Worm (Caenorhabditis elegans) whole organism, L3 larva: ENCODE results near the gene Y43F8B.7.

ENCODE experiments used
- R02D3.7 ChIP-seq: fragments of 150-350 bp; optimal IDR thresholded peaks from 2 replicates; lab custom pipeline; 2014; ENCODE audit warnings: missing biosample characterization, missing genetic modification characterization
- ZK546.5 ChIP-seq: sonication (generic microtip); optimal IDR thresholded peaks from 2 replicates; lab custom pipeline; 2017; ENCODE audit warnings: missing biosample characterization, missing genetic modification characterization
- aly-2 ChIP-seq: fragments of 150-350 bp; optimal IDR thresholded peaks from 2 replicates; lab custom pipeline; 2014; ENCODE audit warnings: missing biosample characterization, missing genetic modification characterization
- ama-1 ChIP-seq: fragments of 150-350 bp; optimal IDR thresholded peaks from 2 replicates; lab custom pipeline; 2018
- ceh-16 ChIP-seq: sonication (generic microtip); optimal IDR thresholded peaks from 2 replicates; lab custom pipeline; 2017; ENCODE audit warnings: missing biosample characterization, missing genetic modification characterization
- ceh-28 ChIP-seq: fragments of 150-350 bp; optimal IDR thresholded peaks from 2 replicates; lab custom pipeline; 2014; ENCODE audit warnings: missing biosample characterization, missing genetic modification reagents, missing genetic modification characterization
- ceh-82 ChIP-seq: fragments of 150-350 bp; optimal IDR thresholded peaks from 2 replicates; lab custom pipeline; 2014; ENCODE audit warnings: missing biosample characterization, missing genetic modification characterization
- ceh-9 ChIP-seq: sonication (generic microtip); optimal IDR thresholded peaks from 2 replicates; lab custom pipeline; 2018; ENCODE audit warnings: missing biosample characterization, missing genetic modification characterization
- daf-12 ChIP-seq: fragments of 150-350 bp; optimal IDR thresholded peaks from 2 replicates; lab custom pipeline; 2014; ENCODE audit warnings: missing biosample characterization, missing genetic modification reagents, missing genetic modification characterization
- egl-27 ChIP-seq: sonication (generic microtip); optimal IDR thresholded peaks from 4 replicates; lab custom pipeline; 2017; ENCODE audit warnings: missing biosample characterization, missing genetic modification reagents, missing genetic modification characterization
- elt-1 ChIP-seq: fragments of 150-350 bp; optimal IDR thresholded peaks from 2 replicates; lab custom pipeline; 2014; ENCODE audit warnings: missing biosample characterization, missing genetic modification characterization
- elt-2 ChIP-seq: sonication (generic microtip); optimal IDR thresholded peaks from 2 replicates; lab custom pipeline; 2016; ENCODE audit warnings: missing genetic modification reagents, mild to moderate bottlenecking, missing genetic modification characterization, missing compliant biosample characterization
- elt-3 ChIP-seq, 3 experiments: fragments of 150-350 bp in 1 of 3; sonication (generic microtip) in 2 of 3; optimal IDR thresholded peaks; 2 replicates in 2 of 3; 4 replicates in 1 of 3; lab custom pipeline; 2014 to 2017; ENCODE audit warnings: missing biosample characterization in 3 of 3, missing genetic modification characterization in 3 of 3
- eor-1 ChIP-seq, 2 experiments: fragments of 150-350 bp; optimal IDR thresholded peaks; 2 replicates each; lab custom pipeline; 2014 to 2018; ENCODE audit warnings: missing biosample characterization in 2 of 2, missing genetic modification characterization in 2 of 2
- fkh-10 ChIP-seq: sonication (generic microtip); optimal IDR thresholded peaks from 2 replicates; lab custom pipeline; 2017; ENCODE audit warnings: missing biosample characterization, missing genetic modification reagents, missing genetic modification characterization
- fkh-2 ChIP-seq: fragments of 150-350 bp; optimal IDR thresholded peaks from 2 replicates; lab custom pipeline; 2014; ENCODE audit warnings: missing biosample characterization, missing genetic modification reagents, missing genetic modification characterization
- fos-1 ChIP-seq: fragments of 150-350 bp; optimal IDR thresholded peaks from 2 replicates; lab custom pipeline; 2014; ENCODE audit warnings: missing biosample characterization, missing genetic modification characterization
- jun-1 ChIP-seq: fragments of 150-350 bp; optimal IDR thresholded peaks from 2 replicates; lab custom pipeline; 2014; ENCODE audit warnings: missing biosample characterization, missing genetic modification reagents, missing genetic modification characterization
- lin-15B ChIP-seq: fragments of 150-350 bp; optimal IDR thresholded peaks from 2 replicates; lab custom pipeline; 2014; ENCODE audit warnings: missing biosample characterization, missing genetic modification characterization
- lin-39 ChIP-seq: fragments of 150-350 bp; optimal IDR thresholded peaks from 2 replicates; lab custom pipeline; 2018; ENCODE audit warnings: missing biosample characterization, missing genetic modification reagents, missing genetic modification characterization
- lsy-12 ChIP-seq: sonication (generic microtip); optimal IDR thresholded peaks from 2 replicates; lab custom pipeline; 2016; ENCODE audit warnings: mild to moderate bottlenecking, missing genetic modification characterization, missing compliant biosample characterization
- mdl-1 ChIP-seq: fragments of 150-350 bp; optimal IDR thresholded peaks from 2 replicates; lab custom pipeline; 2014; ENCODE audit warnings: missing biosample characterization, missing genetic modification characterization
- nfya-1 ChIP-seq: sonication (generic microtip); optimal IDR thresholded peaks from 2 replicates; lab custom pipeline; 2017; ENCODE audit warnings: missing genetic modification characterization, mild to moderate bottlenecking, missing compliant biosample characterization, antibody characterized with exemption, moderate library complexity; ENCODE audit not compliant: insufficient read depth
- nhr-11 ChIP-seq: fragments of 150-350 bp; optimal IDR thresholded peaks from 2 replicates; lab custom pipeline; 2014; ENCODE audit warnings: missing biosample characterization, missing genetic modification characterization
- nhr-12 ChIP-seq: fragments of 150-350 bp; optimal IDR thresholded peaks from 2 replicates; lab custom pipeline; 2014; ENCODE audit warnings: missing biosample characterization, missing genetic modification characterization
- nhr-23 ChIP-seq: fragments of 150-350 bp; optimal IDR thresholded peaks from 2 replicates; lab custom pipeline; 2014; ENCODE audit warnings: missing biosample characterization, missing genetic modification reagents, missing genetic modification characterization
- nhr-237 ChIP-seq: fragments of 150-350 bp; optimal IDR thresholded peaks from 2 replicates; lab custom pipeline; 2014; ENCODE audit warnings: missing biosample characterization, missing genetic modification characterization
- nhr-25 ChIP-seq: sonication (generic microtip); optimal IDR thresholded peaks from 2 replicates; lab custom pipeline; 2017; ENCODE audit warnings: missing biosample characterization, missing genetic modification characterization
- nhr-28 ChIP-seq: fragments of 150-350 bp; optimal IDR thresholded peaks from 2 replicates; lab custom pipeline; 2014; ENCODE audit warnings: missing biosample characterization, missing genetic modification characterization
- nhr-43 ChIP-seq: sonication (generic microtip); optimal IDR thresholded peaks from 2 replicates; lab custom pipeline; 2016; ENCODE audit warnings: mild to moderate bottlenecking, missing genetic modification characterization, missing compliant biosample characterization; ENCODE audit not compliant: poor library complexity, severe bottlenecking
- nhr-76 ChIP-seq: fragments of 150-350 bp; sonication (generic microtip); optimal IDR thresholded peaks from 5 replicates; lab custom pipeline; 2014; ENCODE audit warnings: missing biosample characterization, missing genetic modification characterization
- nhr-77 ChIP-seq: fragments of 150-350 bp; optimal IDR thresholded peaks from 2 replicates; lab custom pipeline; 2014; ENCODE audit warnings: missing biosample characterization, missing genetic modification characterization
- pha-4 ChIP-seq: fragments of 150-350 bp; optimal IDR thresholded peaks from 2 replicates; lab custom pipeline; 2014; ENCODE audit warnings: missing biosample characterization, missing genetic modification reagents, missing genetic modification characterization
- pqm-1 ChIP-seq: fragments of 150-350 bp; optimal IDR thresholded peaks from 2 replicates; lab custom pipeline; 2017; ENCODE audit warnings: missing biosample characterization, missing genetic modification characterization, inconsistent platforms
- sea-2 ChIP-seq: fragments of 150-350 bp; sonication (generic microtip); optimal IDR thresholded peaks from 4 replicates; lab custom pipeline; 2014; ENCODE audit warnings: missing biosample characterization, missing genetic modification reagents, missing genetic modification characterization
- skn-1 ChIP-seq: fragments of 150-350 bp; optimal IDR thresholded peaks from 2 replicates; lab custom pipeline; 2014; ENCODE audit warnings: missing biosample characterization, missing genetic modification characterization
- snpc-4 ChIP-seq: fragments of 150-350 bp; optimal IDR thresholded peaks from 2 replicates; lab custom pipeline; 2014; ENCODE audit warnings: missing biosample characterization, missing genetic modification characterization
- tbx-2 ChIP-seq: sonication (generic microtip); optimal IDR thresholded peaks from 2 replicates; lab custom pipeline; 2016; ENCODE audit warnings: mild to moderate bottlenecking, missing genetic modification characterization, missing compliant biosample characterization
- unc-39 ChIP-seq: sonication (generic microtip); optimal IDR thresholded peaks from 4 replicates; lab custom pipeline; 2017; ENCODE audit warnings: missing biosample characterization, missing genetic modification characterization
- unc-62 ChIP-seq: fragments of 150-350 bp; sonication (generic microtip); optimal IDR thresholded peaks from 4 replicates; lab custom pipeline; 2014; ENCODE audit warnings: missing biosample characterization, missing genetic modification reagents, missing genetic modification characterization
- zag-1 ChIP-seq: fragments of 150-350 bp; optimal IDR thresholded peaks from 2 replicates; lab custom pipeline; 2014; ENCODE audit warnings: missing biosample characterization, missing genetic modification characterization
- ztf-11 ChIP-seq: fragments of 150-350 bp; optimal IDR thresholded peaks from 2 replicates; lab custom pipeline; 2014; ENCODE audit warnings: missing biosample characterization, missing genetic modification characterization
- ztf-4 ChIP-seq: fragments of 150-350 bp; optimal IDR thresholded peaks from 2 replicates; lab custom pipeline; 2014; ENCODE audit warnings: missing biosample characterization, missing genetic modification characterization

Y43F8B.7 gene

DNA sequence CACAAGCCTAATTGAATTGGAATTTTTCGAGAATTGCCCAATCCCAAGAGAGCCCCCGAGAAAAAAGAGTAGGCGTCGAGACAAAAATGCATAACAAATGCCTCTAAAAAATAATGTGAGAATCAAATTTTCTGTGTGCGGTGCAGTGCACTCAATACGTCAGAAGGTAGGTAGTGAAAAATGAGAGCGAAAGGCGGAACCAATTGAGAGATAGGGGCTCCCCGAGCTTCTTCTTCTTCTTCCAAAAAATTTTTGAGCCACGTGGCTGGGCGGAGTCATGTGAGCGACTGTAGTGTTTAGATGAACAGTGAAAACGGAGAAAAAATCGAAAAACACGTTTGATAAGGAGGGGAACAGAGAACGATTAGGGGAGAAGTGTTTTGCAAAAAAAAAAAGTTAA lies 34.0 kb downstream of the Y43F8B.7 start:
- TF ChIP-seq mdl-1 (peak; percentile 47), unc-39 (tag; lab: Kevin White, UChicago) (no peak), ceh-16 (no peak), lsy-12 (no peak), ztf-4 (no peak), nfya-1 (tag; lab: Kevin White, UChicago) (peak; percentile 28), aly-2 (tag; lab: Kevin White, UChicago) (no peak), snpc-4 (no peak), elt-2 (tag; lab: Kevin White, UChicago) (peak; percentile 76), fkh-2 (no peak), daf-12 (tag; lab: Kevin White, UChicago) (no peak), nhr-43 (tag; lab: Kevin White, UChicago) (no peak), skn-1 (tag; lab: Kevin White, UChicago) (no peak), ztf-11 (tag; lab: Kevin White, UChicago) (no peak), nhr-28 (no peak), lin-15B (tag; lab: Kevin White, UChicago) (no peak), pqm-1 (peak; percentile 66), fkh-10 (no peak), ceh-82 (no peak), R02D3.7 (tag; lab: Kevin White, UChicago) (no peak), tbx-2 (no peak), pha-4 (tag; lab: Kevin White, UChicago) (peak; percentile 38), sea-2 (GFP tag; lab: Kevin White, UChicago) (no peak)

- TF ChIP-seq aly-2 (tag; lab: Kevin White, UChicago): no peak
- TF ChIP-seq elt-2 (tag; lab: Kevin White, UChicago): peak; percentile 13
Observed at ce11 chrV:19526197-19526596, 35.6 kb downstream of the Y43F8B.7 start.

DNA sequence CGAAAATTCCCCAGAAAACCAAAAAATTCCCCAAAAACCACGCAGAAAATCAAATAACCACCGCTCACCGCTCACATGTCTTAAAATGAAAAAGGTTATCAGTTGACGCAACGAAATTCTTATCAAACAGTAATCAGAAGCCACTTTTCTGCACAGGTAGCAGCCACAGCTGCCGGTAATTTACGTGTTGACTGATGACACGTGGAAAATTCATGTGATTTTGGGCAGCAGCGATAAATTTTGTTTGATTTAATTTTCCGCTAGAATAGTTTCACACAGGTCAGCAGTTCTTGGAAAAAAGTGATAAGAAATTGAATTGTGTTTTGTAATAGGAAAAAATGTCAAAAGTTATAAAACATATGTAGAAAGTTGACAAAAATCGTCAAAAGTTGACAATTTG lies 37.0 kb downstream of the Y43F8B.7 start:
- TF ChIP-seq ceh-16 (no peak), elt-2 (tag; lab: Kevin White, UChicago) (peak; percentile 99), daf-12 (tag; lab: Kevin White, UChicago) (no peak), fkh-2 (no peak), jun-1 (tag; lab: Kevin White, UChicago) (peak; percentile 83), lsy-12 (peak; percentile 17), nhr-23 (tag; lab: Kevin White, UChicago) (peak; percentile 31), pha-4 (tag; lab: Kevin White, UChicago) (peak; percentile 77), mdl-1 (peak; percentile 32), nfya-1 (tag; lab: Kevin White, UChicago) (peak; percentile 6), egl-27 (tag; lab: Kevin White, UChicago) (peak; percentile 26), nhr-43 (tag; lab: Kevin White, UChicago) (no peak), eor-1 (tag; optimal IDR thresholded peaks at IDR 0.05; lab: Kevin White, UChicago) (no peak), pqm-1 (peak; percentile 96), R02D3.7 (tag; lab: Kevin White, UChicago) (no peak), ZK546.5 (tag; lab: Kevin White, UChicago) (no peak)
- TF ChIP-seq, all 47 proteins: peak for 9

ce11 chrV:19529168-19529567 lies 38.6 kb downstream of the Y43F8B.7 start:
- TF ChIP-seq lin-15B (tag; lab: Kevin White, UChicago): peak; percentile 55
- TF ChIP-seq nhr-28: peak; percentile 61
- peak; percentile 84 for TF ChIP-seq lsy-12
- peak; percentile 97 for TF ChIP-seq nhr-43 (tag; lab: Kevin White, UChicago)
- TF ChIP-seq ceh-28: peak; percentile 89
- no peak for TF ChIP-seq nhr-76 (tag; lab: Kevin White, UChicago)
- no peak for TF ChIP-seq elt-1 (tag; lab: Kevin White, UChicago)
- TF ChIP-seq skn-1 (tag; lab: Kevin White, UChicago): peak; percentile 68
- TF ChIP-seq nfya-1 (tag; lab: Kevin White, UChicago): peak; percentile 90
- no peak for TF ChIP-seq ceh-16
- no peak for TF ChIP-seq eor-1 (tag; optimal IDR thresholded peaks at IDR 0.05; lab: Kevin White, UChicago)
- no peak for TF ChIP-seq nhr-12 (tag; lab: Kevin White, UChicago)
- TF ChIP-seq tbx-2: peak; percentile 86
- peak; percentile 28 for TF ChIP-seq ama-1
- TF ChIP-seq unc-62 (GFP tag; lab: Kevin White, UChicago): peak; percentile 95
- TF ChIP-seq fos-1 (tag; lab: Kevin White, UChicago): peak; percentile 6
- TF ChIP-seq pha-4 (tag; lab: Kevin White, UChicago): peak; percentile 96
- no peak for TF ChIP-seq ZK546.5 (tag; lab: Kevin White, UChicago)
- peak; percentile 98 for TF ChIP-seq nhr-25 (tag; lab: Kevin White, UChicago)
- peak; percentile 94 for TF ChIP-seq jun-1 (tag; lab: Kevin White, UChicago)
- no peak for TF ChIP-seq fkh-2
- no peak for TF ChIP-seq ceh-9
- TF ChIP-seq elt-2 (tag; lab: Kevin White, UChicago): peak; percentile 78
- no peak for TF ChIP-seq aly-2 (tag; lab: Kevin White, UChicago)
- TF ChIP-seq mdl-1: peak; percentile 99
- TF ChIP-seq sea-2 (GFP tag; lab: Kevin White, UChicago): peak; percentile 57
- TF ChIP-seq lin-39: peak; percentile 88
- peak in 1 of 3 experiments; percentile 61 for TF ChIP-seq elt-3 (tag; optimal IDR thresholded peaks at IDR 0.05; lab: Kevin White, UChicago)
- peak; percentile 51 for TF ChIP-seq ceh-82
- TF ChIP-seq snpc-4: peak; percentile 72
- TF ChIP-seq nhr-11 (tag; lab: Kevin White, UChicago): peak; percentile 46
- TF ChIP-seq fkh-10: peak; percentile 64
- no peak for TF ChIP-seq nhr-237 (tag; lab: Kevin White, UChicago)
- TF ChIP-seq nhr-77: peak; percentile 44
- TF ChIP-seq daf-12 (tag; lab: Kevin White, UChicago): peak; percentile 9
- no peak for TF ChIP-seq zag-1 (tag; lab: Kevin White, UChicago)
- TF ChIP-seq nhr-23 (tag; lab: Kevin White, UChicago): peak; percentile 98
